Fruit fly (Drosophila melanogaster) whole organism, prepupa: ENCODE data around the gene Or83a.

Source experiments
- CG10631 ChIP-seq: fragments of 200-800 bp; sonication (Bioruptor generic); optimal IDR thresholded peaks from 2 replicates; lab custom pipeline; 2016; ENCODE audit warnings: missing biosample characterization, missing genetic modification characterization
- CG10669 ChIP-seq: fragments of 200-800 bp; sonication (Bioruptor generic); optimal IDR thresholded peaks from 3 replicates; lab custom pipeline; 2018; ENCODE audit warnings: missing biosample characterization, mild to moderate bottlenecking, missing genetic modification characterization, moderate library complexity
- CG16779 ChIP-seq: fragments of 200-800 bp; sonication (Bioruptor generic); optimal IDR thresholded peaks from 3 replicates; lab custom pipeline; 2017; ENCODE audit warnings: missing biosample characterization, mild to moderate bottlenecking, missing genetic modification characterization
- CG3919 ChIP-seq: fragments of 200-800 bp; sonication (Bioruptor generic); optimal IDR thresholded peaks from 3 replicates; lab custom pipeline; 2016; ENCODE audit warnings: missing biosample characterization, missing genetic modification characterization
- CG6163 ChIP-seq: fragments of 200-800 bp; sonication (Bioruptor generic); IDR thresholded peaks from 3 replicates; pipeline ENCODE4 v1.3.6; 2022; ENCODE audit warnings: missing biosample characterization, missing genetic modification characterization
- Eip75B ChIP-seq: fragments of 200-800 bp; sonication (Bioruptor generic); optimal IDR thresholded peaks from 3 replicates; lab custom pipeline; 2016; ENCODE audit warnings: missing biosample characterization, missing genetic modification characterization
- Ets21C ChIP-seq: fragments of 200-800 bp; sonication (Bioruptor generic); optimal IDR thresholded peaks from 3 replicates; lab custom pipeline; 2016; ENCODE audit warnings: missing biosample characterization, missing genetic modification characterization
- Hr38 ChIP-seq: sonication (Bioruptor generic); optimal IDR thresholded peaks from 2 replicates; lab custom pipeline; 2016; ENCODE audit warnings: missing biosample characterization, missing genetic modification characterization
- Hr39 ChIP-seq: fragments of 200-800 bp; sonication (Bioruptor generic); optimal IDR thresholded peaks from 2 replicates; lab custom pipeline; 2016; ENCODE audit warnings: missing biosample characterization, missing genetic modification characterization
- Sox14 ChIP-seq: fragments of 200-800 bp; sonication (Bioruptor generic); optimal IDR thresholded peaks from 3 replicates; lab custom pipeline; 2016; ENCODE audit warnings: missing biosample characterization, missing genetic modification characterization
- dac ChIP-seq: fragments of 200-800 bp; sonication (Bioruptor generic); optimal IDR thresholded peaks from 2 replicates; lab custom pipeline; 2017; ENCODE audit warnings: missing biosample characterization, mild to moderate bottlenecking, missing genetic modification characterization
- fkh ChIP-seq: fragments of 200-800 bp; sonication (Bioruptor generic); optimal IDR thresholded peaks from 3 replicates; lab custom pipeline; 2017; ENCODE audit warnings: missing biosample characterization, mild to moderate bottlenecking, missing genetic modification characterization, moderate library complexity
- net ChIP-seq: fragments of 200-800 bp; sonication (Bioruptor generic); optimal IDR thresholded peaks from 3 replicates; lab custom pipeline; 2016; ENCODE audit warnings: missing biosample characterization, missing genetic modification characterization

- TF ChIP-seq fkh (GFP tag; lab: Kevin White, UChicago) (no peak), net (GFP tag; lab: Kevin White, UChicago) (no peak), Ets21C (GFP tag; lab: Kevin White, UChicago) (no peak), dac (GFP tag; lab: Kevin White, UChicago) (no peak), CG6163 (GFP tag; lab: Robert Waterston, UW) (0 out of 3 replicates have a peak, but pooled peaks have one; percentile 28), CG16779 (tag; lab: Kevin White, UChicago) (no peak), Hr38 (GFP tag; lab: Kevin White, UChicago) (no peak), CG10669 (GFP tag; lab: Kevin White, UChicago) (no peak), Eip75B (no peak), CG3919 (GFP tag; lab: Kevin White, UChicago) (no peak), CG10631 (GFP tag; lab: Kevin White, UChicago) (no peak), Sox14 (GFP tag; lab: Kevin White, UChicago) (no peak), Hr39 (no peak)
Measured at dm6 chr3R:5350393-5350972, 48.5 kb downstream of the Or83a start, which contains the start of gene mtd.
